Fruit fly (Drosophila melanogaster): Measurements from ENCODE around the gene Mt2.

DNA sequence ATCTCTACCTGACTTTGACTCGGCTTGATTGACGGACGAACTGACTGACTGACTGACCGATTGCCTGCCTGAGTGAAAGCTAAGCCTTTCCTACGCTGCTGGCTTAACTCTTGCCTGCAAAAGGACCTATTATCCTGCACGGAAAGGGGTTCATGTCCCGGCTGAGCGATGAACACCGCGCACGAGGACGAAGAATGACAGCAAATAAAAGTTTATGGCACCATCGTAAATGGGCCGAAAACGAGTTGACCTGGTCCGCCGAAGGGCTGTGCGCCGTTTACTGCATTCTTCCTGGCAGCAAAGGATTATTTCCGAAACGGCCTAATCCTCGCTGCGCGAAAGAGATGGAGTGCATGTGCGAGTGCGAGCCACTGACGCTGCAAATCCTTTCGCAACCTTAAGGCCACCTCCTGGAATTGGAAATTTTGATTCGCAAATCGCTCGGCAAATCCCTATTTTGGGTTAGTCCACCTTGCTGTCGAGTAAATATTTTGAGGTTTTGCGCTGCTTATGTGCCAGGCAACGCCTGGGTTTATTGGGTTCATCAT, 15.1 kb upstream of the Mt2 start:
- TF ChIP-seq Lpt (GFP tag; optimal IDR thresholded peaks at IDR 0.05) = no peak
- TF ChIP-seq Bteb2 (GFP tag; optimal IDR thresholded peaks at IDR 0.05) = no peak
- TF ChIP-seq CG8924 (tag; optimal IDR thresholded peaks at IDR 0.05) = no peak
- TF ChIP-seq Trl (optimal IDR thresholded peaks at IDR 0.05) = no peak
- no peak for TF ChIP-seq Trl (GFP tag; optimal IDR thresholded peaks at IDR 0.05)
- TF ChIP-seq grau (tag; optimal IDR thresholded peaks at IDR 0.05) = no peak
- no peak for TF ChIP-seq psq (GFP tag; optimal IDR thresholded peaks at IDR 0.05)
- no peak for TF ChIP-seq ro (GFP tag; IDR thresholded peaks at IDR 0.05)
- no peak for TF ChIP-seq HmgD (GFP tag; optimal IDR thresholded peaks at IDR 0.05)
- TF ChIP-seq chm (GFP tag; IDR thresholded peaks at IDR 0.05) = no peak
